Fruit fly (Drosophila melanogaster) whole organism, embryonic: ENCODE data around the gene CG13893.
A peak's percentile ranks its signal among the peaks of the same experiment; 100 is the strongest.

Source experiments
- CG10274 ChIP-seq: fragments of 200-800 bp; sonication (Bioruptor generic); optimal IDR thresholded peaks from 3 replicates; lab custom pipeline; 2017; ENCODE audit warnings: missing biosample characterization, mild to moderate bottlenecking, missing genetic modification characterization
- CG11247 ChIP-seq: fragments of 200-800 bp; sonication (Bioruptor generic); IDR thresholded peaks from 2 replicates; pipeline ENCODE4 v1.3.6; 2022; ENCODE audit warnings: missing biosample characterization, missing genetic modification characterization
- CG12071 ChIP-seq: fragments of 200-800 bp; sonication (Bioruptor generic); optimal IDR thresholded peaks from 3 replicates; lab custom pipeline; 2018; ENCODE audit warnings: missing biosample characterization, mild to moderate bottlenecking, missing genetic modification characterization
- CG12236 ChIP-seq: fragments of 200-800 bp; sonication (Bioruptor generic); optimal IDR thresholded peaks from 2 replicates; lab custom pipeline; 2016; ENCODE audit warnings: missing biosample characterization, missing genetic modification characterization
- CG12942 ChIP-seq: fragments of 200-800 bp; sonication (Bioruptor generic); optimal IDR thresholded peaks from 3 replicates; lab custom pipeline; 2016; ENCODE audit warnings: missing biosample characterization, missing genetic modification characterization
- CG13287 ChIP-seq: fragments of 200-800 bp; sonication (Bioruptor generic); IDR thresholded peaks from 2 replicates; pipeline ENCODE4 v1.3.6; 2022; ENCODE audit warnings: missing biosample characterization, missing genetic modification characterization; ENCODE audit not compliant: partially characterized antibody
- CG15269 ChIP-seq: fragments of 200-800 bp; sonication (Bioruptor generic); optimal IDR thresholded peaks from 2 replicates; lab custom pipeline; 2018; ENCODE audit warnings: missing biosample characterization, mild to moderate bottlenecking, missing genetic modification characterization, moderate library complexity
- CG16779 ChIP-seq: fragments of 200-800 bp; sonication (Bioruptor generic); IDR thresholded peaks from 2 replicates; pipeline ENCODE4 v1.3.6; 2022; ENCODE audit warnings: missing biosample characterization, missing genetic modification characterization
- CG17186 ChIP-seq: fragments of 200-800 bp; sonication (Bioruptor generic); optimal IDR thresholded peaks from 3 replicates; lab custom pipeline; 2017; ENCODE audit warnings: missing biosample characterization, missing genetic modification reagents, missing genetic modification characterization
- CG2116 ChIP-seq: fragments of 200-800 bp; sonication (Bioruptor generic); optimal IDR thresholded peaks from 3 replicates; lab custom pipeline; 2018; ENCODE audit warnings: missing biosample characterization, mild to moderate bottlenecking, missing genetic modification characterization
- CG2202 ChIP-seq: fragments of 200-800 bp; sonication (Bioruptor generic); optimal IDR thresholded peaks from 2 replicates; lab custom pipeline; 2018; ENCODE audit warnings: missing biosample characterization, mild to moderate bottlenecking, missing genetic modification characterization
- CG2889 ChIP-seq: fragments of 200-800 bp; sonication (Bioruptor generic); IDR thresholded peaks from 3 replicates; pipeline ENCODE4 v1.3.6; 2022; ENCODE audit warnings: missing biosample characterization, missing genetic modification characterization
- CG31224 ChIP-seq: fragments of 200-800 bp; sonication (Bioruptor generic); IDR thresholded peaks from 2 replicates; pipeline ENCODE4 v1.3.6; 2022; ENCODE audit warnings: missing biosample characterization, missing genetic modification characterization
- CG3163 ChIP-seq: fragments of 200-800 bp; sonication (Bioruptor generic); optimal IDR thresholded peaks from 3 replicates; lab custom pipeline; 2016; ENCODE audit warnings: missing biosample characterization, missing genetic modification characterization
- CG33557 ChIP-seq: fragments of 200-800 bp; sonication (Bioruptor generic); optimal IDR thresholded peaks from 2 replicates; lab custom pipeline; 2019; ENCODE audit warnings: missing biosample characterization, mild to moderate bottlenecking, missing genetic modification characterization, moderate library complexity
- CG3407 ChIP-seq: fragments of 200-800 bp; sonication (Bioruptor generic); optimal IDR thresholded peaks from 2 replicates; lab custom pipeline; 2018; ENCODE audit warnings: missing biosample characterization, mild to moderate bottlenecking, missing genetic modification characterization
- CG7745 ChIP-seq: fragments of 200-800 bp; sonication (Bioruptor generic); optimal IDR thresholded peaks from 2 replicates; lab custom pipeline; 2018; ENCODE audit warnings: missing biosample characterization, mild to moderate bottlenecking, missing genetic modification characterization, moderate library complexity
- CG8290 ChIP-seq, 3 experiments: fragments of 200-800 bp; sonication (Bioruptor generic); optimal IDR thresholded peaks; 2 replicates each; lab custom pipeline; 2016 to 2019; ENCODE audit warnings: missing biosample characterization in 3 of 3, missing genetic modification characterization in 3 of 3, mild to moderate bottlenecking in 2 of 3, moderate library complexity in 1 of 3
- CG8924 ChIP-seq: fragments of 200-800 bp; optimal IDR thresholded peaks from 3 replicates; lab custom pipeline; 2019; ENCODE audit warnings: missing biosample characterization, mild to moderate bottlenecking, missing genetic modification characterization, moderate library complexity
- CHES-1-like ChIP-seq: fragments of 200-800 bp; sonication (Bioruptor generic); optimal IDR thresholded peaks from 2 replicates; lab custom pipeline; 2016; ENCODE audit warnings: missing biosample characterization, missing genetic modification characterization
- CkIIα-i1 ChIP-seq: fragments of 200-800 bp; sonication (Bioruptor generic); IDR thresholded peaks from 2 replicates; pipeline ENCODE4 v1.3.6; 2022; ENCODE audit warnings: missing biosample characterization, missing genetic modification characterization
- CoRest ChIP-seq: fragments of 200-800 bp; sonication (Bioruptor generic); optimal IDR thresholded peaks from 3 replicates; lab custom pipeline; 2018; ENCODE audit warnings: missing biosample characterization, mild to moderate bottlenecking, missing genetic modification characterization, moderate library complexity
- Dip3 ChIP-seq: fragments of 200-800 bp; sonication (Bioruptor generic); optimal IDR thresholded peaks from 3 replicates; lab custom pipeline; 2016; ENCODE audit warnings: missing biosample characterization, missing genetic modification characterization
- Fer3 ChIP-seq: fragments of 200-800 bp; sonication (Bioruptor generic); optimal IDR thresholded peaks from 2 replicates; lab custom pipeline; 2018; ENCODE audit warnings: missing biosample characterization, mild to moderate bottlenecking, missing genetic modification characterization, moderate library complexity
- HLH4C ChIP-seq: fragments of 200-800 bp; sonication (Bioruptor generic); IDR thresholded peaks from 3 replicates; pipeline ENCODE4 v1.3.6; 2022; ENCODE audit warnings: missing biosample characterization, missing genetic modification characterization; ENCODE audit not compliant: partially characterized antibody
- HLH54F ChIP-seq: fragments of 200-800 bp; sonication (Bioruptor generic); optimal IDR thresholded peaks from 3 replicates; lab custom pipeline; 2016; ENCODE audit warnings: missing biosample characterization, missing genetic modification characterization
- Hmr ChIP-seq: fragments of 200-800 bp; sonication (Bioruptor generic); optimal IDR thresholded peaks from 3 replicates; lab custom pipeline; 2017; ENCODE audit warnings: mild to moderate bottlenecking, missing biosample characterization, missing genetic modification reagents, missing genetic modification characterization
- Hr51 ChIP-seq, 2 experiments: fragments of 200-800 bp; sonication (Bioruptor generic); optimal IDR thresholded peaks; 2 replicates in 1 of 2; 3 replicates in 1 of 2; lab custom pipeline; 2016 to 2018; ENCODE audit warnings: missing biosample characterization in 2 of 2, missing genetic modification characterization in 2 of 2, mild to moderate bottlenecking in 1 of 2, moderate library complexity in 1 of 2
- Mes4 ChIP-seq: fragments of 200-800 bp; sonication (Bioruptor generic); optimal IDR thresholded peaks from 2 replicates; lab custom pipeline; 2016; ENCODE audit warnings: missing biosample characterization, missing genetic modification characterization
- Scr ChIP-seq: fragments of 200-800 bp; sonication (Bioruptor generic); IDR thresholded peaks from 2 replicates; pipeline ENCODE4 v1.3.6; 2022; ENCODE audit warnings: missing biosample characterization, missing genetic modification characterization; ENCODE audit not compliant: partially characterized antibody
- Sox100B ChIP-seq: fragments of 200-800 bp; sonication (Bioruptor generic); optimal IDR thresholded peaks from 3 replicates; lab custom pipeline; 2018; ENCODE audit warnings: missing biosample characterization, mild to moderate bottlenecking, missing genetic modification characterization
- bcd ChIP-seq: fragments of 200-800 bp; sonication (Bioruptor generic); optimal IDR thresholded peaks from 2 replicates; lab custom pipeline; 2017; ENCODE audit warnings: missing biosample characterization, mild to moderate bottlenecking, missing genetic modification characterization
- br ChIP-seq: fragments of >200 bp; optimal IDR thresholded peaks from 2 replicates; lab custom pipeline; 2017
- ci ChIP-seq: fragments of 200-800 bp; sonication (Bioruptor generic); IDR thresholded peaks from 3 replicates; pipeline ENCODE4 v1.3.6; 2022; ENCODE audit warnings: missing biosample characterization, missing genetic modification characterization
- gce ChIP-seq: fragments of 200-800 bp; sonication (Bioruptor generic); IDR thresholded peaks from 3 replicates; pipeline ENCODE4 v1.3.6; 2022; ENCODE audit warnings: missing biosample characterization, missing genetic modification characterization
- grn ChIP-seq: fragments of 200-800 bp; sonication (Bioruptor generic); optimal IDR thresholded peaks from 3 replicates; lab custom pipeline; 2017; ENCODE audit warnings: missing biosample characterization, missing genetic modification characterization
- hb ChIP-seq: fragments of 200-800 bp; sonication (Bioruptor generic); IDR thresholded peaks from 3 replicates; pipeline ENCODE4 v1.3.6; 2022; ENCODE audit warnings: missing biosample characterization, missing genetic modification characterization; ENCODE audit not compliant: partially characterized antibody
- inv ChIP-seq: fragments of 200-800 bp; sonication (Bioruptor generic); IDR thresholded peaks from 2 replicates; pipeline ENCODE4 v1.3.6; 2022; ENCODE audit warnings: missing biosample characterization, missing genetic modification characterization; ENCODE audit not compliant: partially characterized antibody
- otp ChIP-seq: fragments of 200-800 bp; sonication (Bioruptor generic); IDR thresholded peaks from 3 replicates; pipeline ENCODE4, ENCODE4 v1.3.6; 2022; ENCODE audit warnings: missing biosample characterization, missing genetic modification characterization
- ro ChIP-seq: fragments of 200-800 bp; sonication (Bioruptor generic); IDR thresholded peaks from 2 replicates; pipeline ENCODE4 v1.3.6; 2022; ENCODE audit warnings: missing biosample characterization, missing genetic modification characterization
- shn ChIP-seq: fragments of 200-800 bp; sonication (Bioruptor generic); optimal IDR thresholded peaks from 3 replicates; lab custom pipeline; 2016; ENCODE audit warnings: missing biosample characterization, missing genetic modification characterization
- sisA ChIP-seq: fragments of 200-800 bp; sonication (Bioruptor generic); IDR thresholded peaks from 2 replicates; pipeline ENCODE4 v1.3.6; 2022; ENCODE audit warnings: missing biosample characterization, missing genetic modification characterization
- slbo ChIP-seq: fragments of 200-800 bp; sonication (Bioruptor generic); IDR thresholded peaks from 2 replicates; pipeline ENCODE4 v1.3.6; 2022; ENCODE audit warnings: missing biosample characterization, missing genetic modification characterization
- sna ChIP-seq: fragments of 200-800 bp; sonication (Bioruptor generic); IDR thresholded peaks from 2 replicates; pipeline ENCODE4 v1.3.6; 2022; ENCODE audit warnings: missing biosample characterization, missing genetic modification characterization; ENCODE audit not compliant: partially characterized antibody
- tgo ChIP-seq: fragments of 200-800 bp; sonication (Bioruptor generic); IDR thresholded peaks from 3 replicates; pipeline ENCODE4 v1.3.6; 2022; ENCODE audit warnings: missing biosample characterization, missing genetic modification characterization
- ttk ChIP-seq: fragments of 200-800 bp; sonication (Bioruptor generic); IDR thresholded peaks from 2 replicates; pipeline ENCODE4 v2.1.2; 2022; ENCODE audit warnings: missing biosample characterization, missing genetic modification characterization
- vnd ChIP-seq: fragments of 200-800 bp; sonication (Bioruptor generic); IDR thresholded peaks from 3 replicates; pipeline ENCODE4 v1.3.6; 2022; ENCODE audit warnings: missing biosample characterization, missing genetic modification characterization; ENCODE audit not compliant: partially characterized antibody

CG13893 gene

DNA sequence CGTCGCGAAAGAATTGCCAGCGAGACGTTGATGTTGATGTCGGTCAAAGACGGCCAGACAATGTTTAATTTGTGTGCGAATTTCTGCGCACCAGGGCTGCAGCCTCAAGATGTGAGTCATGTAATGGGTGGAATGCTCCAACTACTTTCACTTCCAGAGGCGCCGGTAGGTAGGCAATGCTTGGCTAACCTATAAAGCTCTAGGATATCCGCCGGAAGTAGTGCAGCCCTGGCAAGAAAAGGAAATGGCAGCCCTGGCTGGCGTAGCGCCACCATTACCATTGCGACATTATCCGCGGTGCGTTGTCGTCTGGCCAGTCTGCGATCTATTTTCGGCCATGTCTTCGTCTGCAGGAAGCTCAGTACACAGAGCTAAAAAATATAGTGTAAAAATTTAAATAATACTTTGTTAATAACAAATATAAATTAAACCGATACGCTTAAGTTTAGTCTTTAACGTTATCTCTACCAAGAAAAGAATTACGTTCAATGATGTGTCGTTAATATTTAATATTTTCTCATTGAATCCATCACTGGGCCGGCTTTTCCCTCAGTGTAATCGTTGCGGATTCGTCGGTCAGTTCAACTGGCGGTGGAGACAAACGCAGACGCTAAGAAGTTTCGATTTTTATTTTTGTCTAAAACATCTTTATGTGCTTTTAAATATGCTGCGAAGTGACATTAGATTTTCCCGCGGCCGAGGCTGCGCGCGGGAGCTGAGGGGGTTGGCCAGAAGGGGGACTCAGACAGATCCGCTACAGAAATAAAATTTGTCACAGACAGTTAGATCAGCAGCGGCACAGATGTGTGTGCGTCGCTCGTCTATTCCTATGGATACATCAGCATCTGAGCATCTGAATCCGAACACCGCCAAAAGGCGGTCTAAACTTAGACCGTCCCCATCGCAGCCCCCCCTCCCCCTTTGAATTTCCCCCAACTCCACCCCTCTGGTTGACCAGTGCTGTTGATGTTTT lies 8.1 kb upstream of the CG13893 start (continued):
- TF ChIP-seq Scr (GFP tag; lab: Robert Waterston, UW) (no peak), CG10274 (GFP tag; lab: Kevin White, UChicago) (peak; percentile 61), CG13287 (GFP tag; lab: Robert Waterston, UW) (no peak), CG7745 (tag; lab: Kevin White, UChicago) (no peak), inv (GFP tag; lab: Robert Waterston, UW) (no peak), HLH4C (GFP tag; lab: Robert Waterston, UW) (no peak), hb (GFP tag; lab: Robert Waterston, UW) (no peak), Mes4 (peak; percentile 39), gce (GFP tag; lab: Robert Waterston, UW) (peak; percentile 50; the same call in 1 of the 3 replicates), slbo (GFP tag; lab: Robert Waterston, UW) (peak; percentile 76), CG3163 (peak; percentile 57), Dip3 (GFP tag; lab: Kevin White, UChicago) (peak; percentile 73), sna (no peak), sisA (GFP tag; lab: Robert Waterston, UW) (peak; percentile 43), CG31224 (GFP tag; lab: Robert Waterston, UW) (peak; percentile 69), CG12942 (GFP tag; lab: Kevin White, UChicago) (peak; percentile 43), otp (GFP tag; lab: Robert Waterston, UW) (peak; percentile 73; the same call in 2 of the 3 replicates), ttk (GFP tag; lab: Robert Waterston, UW) (peak; percentile 69), tgo (GFP tag; lab: Robert Waterston, UW) (peak; percentile 69), CG2889 (GFP tag; lab: Robert Waterston, UW) (peak; percentile 37; the same call in 1 of the 3 replicates), bcd (GFP tag; lab: Kevin White, UChicago) (peak; percentile 73), CG8924 (tag; lab: Kevin White, UChicago) (peak; percentile 66), HLH54F (GFP tag; lab: Kevin White, UChicago) (peak; percentile 63), CG12236 (peak; percentile 47), br (lab: Kevin White, UChicago) (no peak), Fer3 (tag; lab: Kevin White, UChicago) (peak; percentile 68), CG8290 (GFP tag; optimal IDR thresholded peaks at IDR 0.05; lab: Kevin White, UChicago) (no peak), CG8290 (tag; optimal IDR thresholded peaks at IDR 0.05; lab: Kevin White, UChicago) (peak; percentile 55 to 96), Sox100B (peak; percentile 67), ci (peak; percentile 90), shn (peak; percentile 59), CoRest (tag; lab: Kevin White, UChicago) (peak; percentile 74), CG2116 (GFP tag; lab: Kevin White, UChicago) (peak; percentile 25), CG33557 (peak; percentile 16), CG15269 (tag; lab: Kevin White, UChicago) (peak; percentile 85), CG3407 (GFP tag; lab: Kevin White, UChicago) (peak; percentile 62), grn (GFP tag; lab: Kevin White, UChicago) (no peak), CkIIα-i1 (0 out of 2 replicates have a peak, but pooled peaks have one; percentile 29), CHES-1-like (GFP tag; lab: Kevin White, UChicago) (peak; percentile 39), CG2202 (tag; lab: Kevin White, UChicago) (no peak), CG12071 (peak; percentile 81), Hr51 (GFP tag; optimal IDR thresholded peaks at IDR 0.05; lab: Kevin White, UChicago) (peak; percentile 51 to 76), CG16779 (GFP tag; lab: Robert Waterston, UW) (peak; percentile 76; the same call in 1 of the 2 replicates), CG11247 (GFP tag; lab: Robert Waterston, UW) (peak; percentile 76), CG17186 (GFP tag; lab: Kevin White, UChicago) (peak; percentile 25), vnd (GFP tag; lab: Robert Waterston, UW) (no peak), Hmr (peak; percentile 78), ro (GFP tag; lab: Robert Waterston, UW) (0 out of 2 replicates have a peak, but pooled peaks have one; percentile 5)
